Worm (Caenorhabditis elegans) whole organism, mixed stage, embryonic: ENCODE measurements around the gene Y37E11B.2.

Experiments
- blmp-1 ChIP-seq: fragments of 150-350 bp; optimal IDR thresholded peaks from 2 replicates; lab custom pipeline; 2014; ENCODE audit warnings: missing biosample characterization, missing genetic modification characterization
- ceh-39 ChIP-seq: fragments of 150-350 bp; optimal IDR thresholded peaks from 2 replicates; lab custom pipeline; 2014; ENCODE audit warnings: missing biosample characterization, missing genetic modification characterization
- snpc-4 ChIP-seq: fragments of 150-350 bp; optimal IDR thresholded peaks from 2 replicates; lab custom pipeline; 2014; ENCODE audit warnings: missing biosample characterization, missing genetic modification characterization

ce11 chrIV:3545060-3545459, 33.2 kb upstream of the Y37E11B.2 start:
- no peak for TF ChIP-seq snpc-4 (tag; lab: Kevin White, UChicago)
- no peak for TF ChIP-seq blmp-1 (tag; lab: Kevin White, UChicago)
- no peak for TF ChIP-seq ceh-39 (tag; lab: Kevin White, UChicago)
